Fruit fly (Drosophila melanogaster) whole organism, embryonic: ENCODE data around the gene CG43131.

Source experiments
- Antp ChIP-seq: fragments of 200-800 bp; sonication (Bioruptor generic); optimal IDR thresholded peaks from 3 replicates; lab custom pipeline; 2016; ENCODE audit warnings: missing biosample characterization, missing genetic modification characterization
- Blimp-1 ChIP-seq: fragments of 200-800 bp; sonication (Bioruptor generic); optimal IDR thresholded peaks from 3 replicates; lab custom pipeline; 2018; ENCODE audit warnings: missing biosample characterization, missing genetic modification characterization, mild to moderate bottlenecking, moderate library complexity, missing genetic modification reagents
- Bteb2 ChIP-seq: fragments of 200-800 bp; sonication (Bioruptor generic); optimal IDR thresholded peaks from 2 replicates; lab custom pipeline; 2016; ENCODE audit warnings: missing biosample characterization, missing genetic modification characterization
- CG11398 ChIP-seq: fragments of 200-800 bp; sonication (Bioruptor generic); optimal IDR thresholded peaks from 2 replicates; lab custom pipeline; 2016; ENCODE audit warnings: missing biosample characterization, missing genetic modification characterization
- CG15601 ChIP-seq: fragments of 200-800 bp; sonication (Bioruptor generic); optimal IDR thresholded peaks from 3 replicates; lab custom pipeline; 2019; ENCODE audit warnings: missing biosample characterization, mild to moderate bottlenecking, missing genetic modification characterization, moderate library complexity
- CG17568 ChIP-seq: fragments of 200-800 bp; sonication (Bioruptor generic); optimal IDR thresholded peaks from 2 replicates; lab custom pipeline; 2018; ENCODE audit warnings: missing biosample characterization, mild to moderate bottlenecking, missing genetic modification characterization, moderate library complexity
- CG18262 ChIP-seq: fragments of 200-800 bp; optimal IDR thresholded peaks from 3 replicates; lab custom pipeline; 2019; ENCODE audit warnings: missing biosample characterization, mild to moderate bottlenecking, missing genetic modification characterization, moderate library complexity
- CG18476 ChIP-seq: fragments of 200-800 bp; sonication (Bioruptor generic); optimal IDR thresholded peaks from 2 replicates; lab custom pipeline; 2016; ENCODE audit warnings: missing biosample characterization, mild to moderate bottlenecking, missing genetic modification characterization
- CG2875 ChIP-seq: fragments of 200-800 bp; sonication (Bioruptor generic); optimal IDR thresholded peaks from 2 replicates; lab custom pipeline; 2017; ENCODE audit warnings: missing biosample characterization, mild to moderate bottlenecking, missing genetic modification characterization, missing genetic modification reagents
- CG30403 ChIP-seq: fragments of 200-800 bp; sonication (Bioruptor generic); optimal IDR thresholded peaks from 3 replicates; lab custom pipeline; 2016; ENCODE audit warnings: missing biosample characterization, missing genetic modification characterization
- CG34224 ChIP-seq: fragments of 200-800 bp; sonication (Bioruptor generic); IDR thresholded peaks from 3 replicates; pipeline ENCODE4 v1.3.6; 2022; ENCODE audit warnings: missing biosample characterization, missing genetic modification characterization; ENCODE audit not compliant: partially characterized antibody
- CG4282 ChIP-seq: fragments of 200-800 bp; sonication (Bioruptor generic); optimal IDR thresholded peaks from 2 replicates; lab custom pipeline; 2016; ENCODE audit warnings: missing biosample characterization, missing genetic modification characterization
- CG4424 ChIP-seq: fragments of 200-800 bp; sonication (Bioruptor generic); optimal IDR thresholded peaks from 3 replicates; lab custom pipeline; 2016; ENCODE audit warnings: missing biosample characterization, missing genetic modification characterization
- CG4820 ChIP-seq: fragments of 200-800 bp; sonication (Bioruptor generic); optimal IDR thresholded peaks from 3 replicates; lab custom pipeline; 2016; ENCODE audit warnings: missing biosample characterization, missing genetic modification characterization
- CG6813 ChIP-seq: fragments of 200-800 bp; sonication (Bioruptor generic); optimal IDR thresholded peaks from 2 replicates; lab custom pipeline; 2017; ENCODE audit warnings: missing biosample characterization, missing genetic modification characterization, mild to moderate bottlenecking, moderate library complexity, missing genetic modification reagents
- CG7556 ChIP-seq: fragments of 200-800 bp; sonication (Bioruptor generic); optimal IDR thresholded peaks from 2 replicates; lab custom pipeline; 2017; ENCODE audit warnings: missing biosample characterization, mild to moderate bottlenecking, missing genetic modification characterization
- CG8765 ChIP-seq: fragments of 200-800 bp; sonication (Bioruptor generic); IDR thresholded peaks from 2 replicates; pipeline ENCODE4 v1.3.6; 2022; ENCODE audit warnings: missing biosample characterization, missing genetic modification characterization
- CTCF ChIP-seq: fragments of 200-800 bp; sonication (Bioruptor generic); optimal IDR thresholded peaks from 2 replicates; lab custom pipeline; 2017; ENCODE audit warnings: missing biosample characterization, mild to moderate bottlenecking, missing genetic modification characterization, moderate library complexity
- Camta ChIP-seq: fragments of 200-800 bp; sonication (Bioruptor generic); optimal IDR thresholded peaks from 2 replicates; lab custom pipeline; 2016; ENCODE audit warnings: missing biosample characterization, missing genetic modification characterization
- Chrac-16 ChIP-seq: fragments of 200-800 bp; sonication (Bioruptor generic); optimal IDR thresholded peaks from 3 replicates; lab custom pipeline; 2016; ENCODE audit warnings: missing biosample characterization, missing genetic modification characterization
- Dad ChIP-seq: fragments of 200-800 bp; sonication (Bioruptor generic); optimal IDR thresholded peaks from 3 replicates; lab custom pipeline; 2016; ENCODE audit warnings: missing biosample characterization, missing genetic modification characterization
- Ets65A ChIP-seq: fragments of 200-800 bp; sonication (Bioruptor generic); peaks from one replicate; lab custom pipeline; 2016; ENCODE audit warnings: missing biosample characterization, missing genetic modification characterization
- Hr51 ChIP-seq, 2 experiments: fragments of 200-800 bp; sonication (Bioruptor generic); optimal IDR thresholded peaks; 2 replicates in 1 of 2; 3 replicates in 1 of 2; lab custom pipeline; 2016 to 2018; ENCODE audit warnings: missing biosample characterization in 2 of 2, missing genetic modification characterization in 2 of 2, mild to moderate bottlenecking in 1 of 2, moderate library complexity in 1 of 2
- Neu2 ChIP-seq: fragments of 200-800 bp; sonication (Bioruptor generic); optimal IDR thresholded peaks from 3 replicates; lab custom pipeline; 2016; ENCODE audit warnings: missing biosample characterization, missing genetic modification characterization, borderline replicate concordance
- Nf-YA ChIP-seq: fragments of 200-800 bp; sonication (Bioruptor generic); IDR thresholded peaks from 2 replicates; pipeline ENCODE4 v1.3.6; 2022; ENCODE audit warnings: missing biosample characterization, missing genetic modification characterization
- Oaz ChIP-seq: fragments of 200-800 bp; sonication (Bioruptor generic); IDR thresholded peaks from 2 replicates; pipeline ENCODE4 v1.3.6; 2022; ENCODE audit warnings: missing biosample characterization, missing genetic modification characterization
- Oli ChIP-seq: fragments of 200-800 bp; sonication (Bioruptor generic); optimal IDR thresholded peaks from 2 replicates; lab custom pipeline; 2018; ENCODE audit warnings: missing biosample characterization, mild to moderate bottlenecking, missing genetic modification characterization, moderate library complexity
- Sox100B ChIP-seq: fragments of 200-800 bp; sonication (Bioruptor generic); optimal IDR thresholded peaks from 3 replicates; lab custom pipeline; 2018; ENCODE audit warnings: missing biosample characterization, mild to moderate bottlenecking, missing genetic modification characterization
- Ssrp ChIP-seq: fragments of 200-800 bp; sonication (Bioruptor generic); optimal IDR thresholded peaks from 2 replicates; lab custom pipeline; 2018; ENCODE audit warnings: missing biosample characterization, mild to moderate bottlenecking, missing genetic modification characterization, moderate library complexity
- Xrp1 ChIP-seq: fragments of 200-800 bp; sonication (Bioruptor generic); IDR thresholded peaks from 2 replicates; pipeline ENCODE4 v1.3.6; 2022; ENCODE audit warnings: missing biosample characterization, missing genetic modification characterization
- br ChIP-seq: fragments of >200 bp; optimal IDR thresholded peaks from 2 replicates; lab custom pipeline; 2017
- btn ChIP-seq: fragments of 200-800 bp; sonication (Bioruptor generic); optimal IDR thresholded peaks from 2 replicates; lab custom pipeline; 2016; ENCODE audit warnings: missing biosample characterization, missing genetic modification characterization
- chif ChIP-seq, 2 experiments: fragments of 200-800 bp; sonication (Bioruptor generic); optimal IDR thresholded peaks; 3 replicates each; lab custom pipeline; 2016; ENCODE audit warnings: missing biosample characterization in 2 of 2, missing genetic modification characterization in 2 of 2
- corto ChIP-seq: fragments of 200-800 bp; sonication (Bioruptor generic); optimal IDR thresholded peaks from 2 replicates; lab custom pipeline; 2016; ENCODE audit warnings: missing biosample characterization, mild to moderate bottlenecking, missing genetic modification characterization, moderate library complexity
- da ChIP-seq: fragments of 200-800 bp; sonication (Bioruptor generic); optimal IDR thresholded peaks from 2 replicates; lab custom pipeline; 2016; ENCODE audit warnings: missing biosample characterization, missing genetic modification characterization
- dmrt99B ChIP-seq: fragments of 200-800 bp; sonication (Bioruptor generic); optimal IDR thresholded peaks from 2 replicates; lab custom pipeline; 2018; ENCODE audit warnings: missing biosample characterization, mild to moderate bottlenecking, missing genetic modification characterization, moderate library complexity
- emc ChIP-seq: fragments of 200-800 bp; sonication (Bioruptor generic); optimal IDR thresholded peaks from 2 replicates; lab custom pipeline; 2016; ENCODE audit warnings: missing biosample characterization, missing genetic modification characterization
- eve ChIP-seq, 2 experiments: fragments of >200 bp; optimal IDR thresholded peaks; 2 replicates each; lab custom pipeline; 2017; ENCODE audit warnings: missing biosample characterization in 2 of 2, missing genetic modification characterization in 2 of 2
- gsb-n ChIP-seq: fragments of 200-800 bp; sonication (Bioruptor generic); optimal IDR thresholded peaks from 3 replicates; lab custom pipeline; 2018; ENCODE audit warnings: missing biosample characterization, mild to moderate bottlenecking, missing genetic modification characterization
- hkb ChIP-seq, 2 experiments: fragments of 200-800 bp in 1 of 2; fragments of >200 bp in 1 of 2; sonication (Bioruptor generic) in 1 of 2; IDR thresholded peaks in 1 of 2; optimal IDR thresholded peaks in 1 of 2; 2 replicates each; pipeline versions ENCODE4 v1.3.6 to Lab custom; 2017 to 2022; ENCODE audit warnings: missing biosample characterization in 1 of 2, missing genetic modification characterization in 1 of 2
- lola ChIP-seq, 3 experiments: fragments of >200 bp in 2 of 3; fragments of 200-800 bp in 1 of 3; sonication (Bioruptor generic) in 1 of 3; optimal IDR thresholded peaks; 2 replicates each; lab custom pipeline; 2017 to 2019; ENCODE audit warnings: missing biosample characterization in 3 of 3, missing genetic modification characterization in 3 of 3, mild to moderate bottlenecking in 1 of 3, moderate library complexity in 1 of 3
- nerfin-1 ChIP-seq: fragments of 200-800 bp; sonication (Bioruptor generic); optimal IDR thresholded peaks from 3 replicates; lab custom pipeline; 2019; ENCODE audit warnings: missing biosample characterization, mild to moderate bottlenecking, missing genetic modification characterization, moderate library complexity
- prd ChIP-seq, 3 experiments: fragments of >200 bp in 2 of 3; fragments of 200-800 bp in 1 of 3; sonication (Bioruptor generic) in 1 of 3; optimal IDR thresholded peaks in 2 of 3; IDR thresholded peaks in 1 of 3; 2 replicates in 2 of 3; 3 replicates in 1 of 3; pipeline versions ENCODE4 v1.3.6 to Lab custom; 2017 to 2022; ENCODE audit warnings: missing biosample characterization in 1 of 3, missing genetic modification characterization in 1 of 3
- row ChIP-seq: fragments of 200-800 bp; sonication (Bioruptor generic); IDR thresholded peaks from 3 replicates; pipeline ENCODE4 v1.3.6; 2022; ENCODE audit warnings: missing biosample characterization, missing genetic modification characterization
- twi ChIP-seq: fragments of 200-800 bp; optimal IDR thresholded peaks from 2 replicates; lab custom pipeline; 2019; ENCODE audit warnings: missing biosample characterization, mild to moderate bottlenecking, missing genetic modification characterization, moderate library complexity
- zen ChIP-seq: fragments of 200-800 bp; sonication (Bioruptor generic); optimal IDR thresholded peaks from 3 replicates; lab custom pipeline; 2018; ENCODE audit warnings: missing biosample characterization, mild to moderate bottlenecking, missing genetic modification characterization, moderate library complexity
- zen2 ChIP-seq: fragments of 200-800 bp; sonication (Bioruptor generic); IDR thresholded peaks from 3 replicates; pipeline ENCODE4 v1.3.6; 2022; ENCODE audit warnings: missing biosample characterization, missing genetic modification characterization; ENCODE audit not compliant: partially characterized antibody

Gene CG43131

dm6 chr3R:5104212-5104611, 4.8 kb downstream of the CG43131 start (continued):
- no peak for TF ChIP-seq btn
- TF ChIP-seq CG4820 (GFP tag; lab: Kevin White, UChicago) = no peak
- TF ChIP-seq zen (tag; lab: Kevin White, UChicago) = peak; percentile 0
- TF ChIP-seq CG8765 = no peak
- TF ChIP-seq CG6813 = peak; percentile 28
- peak; percentile 31 for TF ChIP-seq twi
- TF ChIP-seq CTCF (GFP tag; lab: Kevin White, UChicago) = no peak
- peak; percentile 18 for TF ChIP-seq CG4282

dm6 chr3R:5103362-5104003, 5.5 kb downstream of the CG43131 start:
- TF ChIP-seq CG18262 (tag; lab: Kevin White, UChicago) (peak; percentile 37), da (GFP tag; lab: Kevin White, UChicago) (no peak), hkb (optimal IDR thresholded peaks at IDR 0.05; lab: Kevin White, UChicago) (no peak), hkb (GFP tag; IDR thresholded peaks at IDR 0.05; lab: Robert Waterston, UW) (no peak), nerfin-1 (tag; lab: Kevin White, UChicago) (peak; percentile 26), Antp (GFP tag; lab: Kevin White, UChicago) (peak; percentile 29), Sox100B (GFP tag; lab: Kevin White, UChicago) (peak; percentile 11), CG7556 (peak; percentile 19), Ssrp (tag; lab: Kevin White, UChicago) (peak; percentile 4), CG2875 (GFP tag; lab: Kevin White, UChicago) (peak; percentile 0), Ets65A (GFP tag; lab: Kevin White, UChicago) (peak; percentile 81), gsb-n (tag; lab: Kevin White, UChicago) (peak; percentile 59), row (GFP tag; lab: Robert Waterston, UW) (peak; percentile 48), Blimp-1 (GFP tag; lab: Kevin White, UChicago) (peak; percentile 39), Xrp1 (GFP tag; lab: Robert Waterston, UW) (0 out of 2 replicates have a peak, but pooled peaks have one; percentile 18), Bteb2 (peak; percentile 10), Oli (tag; lab: Kevin White, UChicago) (peak; percentile 10), Hr51 (GFP tag; optimal IDR thresholded peaks at IDR 0.05; lab: Kevin White, UChicago) (peak in 1 of 2 experiments; percentile 4), Camta (GFP tag; lab: Kevin White, UChicago) (peak; percentile 6), Neu2 (GFP tag; lab: Kevin White, UChicago) (no peak), CG15601 (tag; lab: Kevin White, UChicago) (peak; percentile 16), prd (optimal IDR thresholded peaks at IDR 0.05; lab: Kevin White, UChicago) (no peak), prd (GFP tag; IDR thresholded peaks at IDR 0.05; lab: Robert Waterston, UW) (peak; percentile 27; the same call in 1 of the 3 replicates), Nf-YA (GFP tag; lab: Robert Waterston, UW) (no peak), CG11398 (no peak), CTCF (GFP tag; lab: Kevin White, UChicago) (no peak), CG30403 (GFP tag; lab: Kevin White, UChicago) (peak; percentile 17), Oaz (GFP tag; lab: Robert Waterston, UW) (no peak), CG34224 (no peak), twi (peak; percentile 40), Dad (GFP tag; lab: Kevin White, UChicago) (no peak), CG4424 (GFP tag; lab: Kevin White, UChicago) (peak; percentile 9), br (lab: Kevin White, UChicago) (no peak), chif (GFP tag; optimal IDR thresholded peaks at IDR 0.05; lab: Kevin White, UChicago) (peak; percentile 8 to 28), zen2 (GFP tag; lab: Robert Waterston, UW) (no peak), CG18476 (GFP tag; lab: Kevin White, UChicago) (no peak), CG17568 (no peak), lola (GFP tag; optimal IDR thresholded peaks at IDR 0.05; lab: Kevin White, UChicago) (peak in 1 of 3 experiments; percentile 21), eve (GFP tag; optimal IDR thresholded peaks at IDR 0.05; lab: Kevin White, UChicago) (peak in 1 of 2 experiments; percentile 74), emc (GFP tag; lab: Kevin White, UChicago) (no peak), dmrt99B (tag; lab: Kevin White, UChicago) (peak; percentile 53), Chrac-16 (GFP tag; lab: Kevin White, UChicago) (peak; percentile 16), corto (GFP tag; lab: Kevin White, UChicago) (peak; percentile 23)
